Worm (Caenorhabditis elegans) whole organism, young adult: ENCODE results near the gene ZK856.5.

ENCODE experiments used
- B0261.1 ChIP-seq: sonication (generic microtip); optimal IDR thresholded peaks from 2 replicates; lab custom pipeline; 2016; ENCODE audit warnings: mild to moderate bottlenecking, missing genetic modification characterization, moderate library complexity, missing compliant biosample characterization
- B0336.3 ChIP-seq: fragments of 200-800 bp; sonication (Bioruptor generic); IDR thresholded peaks from 2 replicates; pipeline ENCODE4 v1.3.6; 2022; ENCODE audit warnings: missing genetic modification characterization, missing compliant biosample characterization
- F22D6.2 ChIP-seq: sonication (generic microtip); optimal IDR thresholded peaks from 2 replicates; lab custom pipeline; 2016; ENCODE audit warnings: mild to moderate bottlenecking, missing genetic modification characterization, missing compliant biosample characterization
- attf-3 ChIP-seq: fragments of 200-800 bp; sonication (Bioruptor generic); conservative IDR thresholded peaks from 2 replicates; pipeline ENCODE4 v1.3.6; 2022; ENCODE audit warnings: missing genetic modification reagents, missing genetic modification characterization, missing compliant biosample characterization
- cebp-2 ChIP-seq: fragments of 200-800 bp; sonication (Bioruptor generic); IDR thresholded peaks from 2 replicates; pipeline ENCODE4 v1.3.6; 2022; ENCODE audit warnings: missing genetic modification characterization, missing compliant biosample characterization
- hsf-1 ChIP-seq: fragments of 200-800 bp; sonication (Bioruptor generic); IDR thresholded peaks from 2 replicates; pipeline ENCODE4 v1.3.6; 2022; ENCODE audit warnings: missing genetic modification reagents, missing genetic modification characterization, missing compliant biosample characterization
- lin-26 ChIP-seq: fragments of 200-800 bp; sonication (Bioruptor generic); IDR thresholded peaks from 2 replicates; pipeline ENCODE4 v1.3.6; 2022; ENCODE audit warnings: missing genetic modification reagents, missing genetic modification characterization, missing compliant biosample characterization
- lin-54 ChIP-seq: fragments of 200-800 bp; sonication (Bioruptor generic); optimal IDR thresholded peaks from 2 replicates; lab custom pipeline; 2018; ENCODE audit warnings: mild to moderate bottlenecking, missing genetic modification characterization, missing compliant biosample characterization
- lsl-1 ChIP-seq: fragments of 200-800 bp; sonication (Bioruptor generic); optimal IDR thresholded peaks from 2 replicates; lab custom pipeline; 2018; ENCODE audit warnings: mild to moderate bottlenecking, missing genetic modification characterization, moderate library complexity, missing compliant biosample characterization
- mes-4 ChIP-seq: sonication (generic microtip); optimal IDR thresholded peaks from 2 replicates; lab custom pipeline; 2016; ENCODE audit warnings: missing genotype, missing genetic modification characterization, missing compliant biosample characterization
- pha-4 ChIP-seq: fragments of 150-350 bp; sonication (generic microtip); optimal IDR thresholded peaks from 2 replicates; lab custom pipeline; 2014; ENCODE audit warnings: missing biosample characterization, missing genetic modification reagents, missing genetic modification characterization
- somi-1 ChIP-seq: fragments of 200-800 bp; sonication (Bioruptor generic); optimal IDR thresholded peaks from 2 replicates; lab custom pipeline; 2018; ENCODE audit warnings: mild to moderate bottlenecking, missing genetic modification characterization, missing compliant biosample characterization
- unc-130 ChIP-seq: sonication (generic microtip); optimal IDR thresholded peaks from 2 replicates; lab custom pipeline; 2016; ENCODE audit warnings: missing genetic modification reagents, missing genetic modification characterization, missing compliant biosample characterization

- TF ChIP-seq unc-130: no peak
- TF ChIP-seq mes-4 (tag; lab: Kevin White, UChicago): no peak
- TF ChIP-seq pha-4 (tag; lab: Kevin White, UChicago): no peak
- no peak for TF ChIP-seq attf-3
- no peak for TF ChIP-seq F22D6.2 (tag; lab: Kevin White, UChicago)
- no peak for TF ChIP-seq cebp-2 (GFP tag; lab: Robert Waterston, UW)
- peak; percentile 76 for TF ChIP-seq lsl-1 (GFP tag; lab: Kevin White, UChicago)
- TF ChIP-seq somi-1 (GFP tag; lab: Kevin White, UChicago): no peak
- TF ChIP-seq lin-54 (GFP tag; lab: Kevin White, UChicago): no peak
- 0 out of 2 replicates have a peak, but pooled peaks have one; percentile 7 for TF ChIP-seq lin-26 (GFP tag; lab: Robert Waterston, UW)
- TF ChIP-seq hsf-1 (GFP tag; lab: Robert Waterston, UW): no peak
- TF ChIP-seq B0336.3 (GFP tag; lab: Robert Waterston, UW): no peak
- no peak for TF ChIP-seq B0261.1 (tag; lab: Kevin White, UChicago)
These were observed 48.7 kb upstream of the ZK856.5 start, which contains the start of gene fubl-1 for ce11 chrV:10238665-10239064.
